Fruit fly (Drosophila melanogaster): ENCODE measurements around the gene CG6356.

CG6356 gene

DNA sequence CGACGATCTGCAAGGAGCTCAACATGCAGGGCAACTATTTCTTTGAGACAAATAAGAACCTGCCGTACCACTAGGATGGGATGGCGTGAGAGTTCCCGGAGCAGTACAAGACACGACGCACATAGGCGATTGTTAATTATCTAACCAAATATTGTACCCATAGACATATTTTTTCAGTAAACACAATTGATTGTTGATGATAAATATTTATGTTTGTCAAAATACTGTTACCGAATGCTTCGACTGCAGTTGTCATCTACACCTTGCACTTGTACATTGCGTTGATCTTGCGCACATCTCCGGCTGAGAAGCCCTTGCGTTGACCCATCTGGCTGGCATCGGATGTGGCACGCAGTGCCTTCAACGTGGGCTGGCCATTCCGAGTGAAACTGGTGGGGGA is 9.4 kb downstream of the CG6356 start:
- no peak for TF ChIP-seq noc (tag; optimal IDR thresholded peaks at IDR 0.05)

DNA sequence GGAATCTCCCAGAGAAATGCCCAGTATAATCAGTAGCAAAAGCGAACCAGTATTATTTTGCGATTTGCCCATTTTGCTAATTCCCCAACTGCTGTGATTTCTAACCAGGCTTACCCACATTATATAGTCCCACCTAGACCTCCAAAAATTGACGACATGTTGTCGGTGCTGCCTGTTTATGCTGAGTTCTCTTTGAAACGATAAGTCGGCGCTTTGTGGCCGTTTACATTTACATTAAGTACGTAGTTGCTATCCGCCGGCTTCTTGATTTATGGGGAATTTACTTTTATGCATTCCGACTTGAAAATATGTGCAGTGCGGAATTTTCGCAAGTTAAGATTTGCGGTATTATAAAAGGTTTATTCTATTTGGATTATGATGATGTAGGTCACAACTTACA is 10.5 kb downstream of the CG6356 start, which contains the start of gene CG5715:
Gene CG5715, minus strand, starts transcription at position 101 of the 400 bp plus-strand sequence.
- no peak for TF ChIP-seq noc (tag; optimal IDR thresholded peaks at IDR 0.05)

DNA sequence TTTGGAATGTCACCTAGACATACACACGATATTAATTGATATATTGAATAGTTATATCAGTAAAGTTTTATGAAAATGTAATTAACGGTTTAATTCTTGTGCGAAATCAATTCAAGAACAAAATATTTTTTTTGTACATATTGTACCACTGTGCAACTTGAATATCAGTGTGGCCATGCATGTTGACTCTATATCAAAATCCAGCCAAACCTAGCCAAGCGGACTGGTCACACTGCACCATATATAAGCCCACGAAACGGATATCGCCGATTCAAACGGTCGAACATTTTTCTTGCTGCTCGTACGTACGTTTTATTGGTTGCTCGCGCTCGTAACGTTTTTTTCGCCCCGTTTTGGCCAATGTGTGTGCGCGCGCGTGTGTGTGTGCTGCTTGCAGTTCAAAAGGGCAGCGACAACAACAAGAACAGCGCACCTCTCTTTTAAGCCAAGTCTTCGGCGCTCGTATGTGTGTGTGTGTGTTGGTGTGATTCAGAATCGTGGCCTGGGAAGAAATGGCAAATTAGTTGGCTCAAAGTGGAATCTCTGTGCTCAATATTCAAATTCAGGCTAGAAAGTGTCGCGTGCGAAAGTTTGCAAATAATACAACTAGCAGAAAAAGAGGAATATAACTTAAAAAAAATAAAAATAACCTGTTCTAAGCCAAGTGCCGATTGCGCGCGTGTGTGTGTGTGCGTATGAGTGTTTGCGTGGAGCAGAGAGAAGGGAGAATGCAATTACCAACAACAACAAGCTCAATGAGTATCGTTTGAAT is 11.2 kb downstream of the CG6356 start, which contains the start of gene crb:
Gene crb, plus strand, starts transcription at position 295 of the 772 bp plus-strand sequence.
- TF ChIP-seq noc (tag; optimal IDR thresholded peaks at IDR 0.05): no peak

DNA sequence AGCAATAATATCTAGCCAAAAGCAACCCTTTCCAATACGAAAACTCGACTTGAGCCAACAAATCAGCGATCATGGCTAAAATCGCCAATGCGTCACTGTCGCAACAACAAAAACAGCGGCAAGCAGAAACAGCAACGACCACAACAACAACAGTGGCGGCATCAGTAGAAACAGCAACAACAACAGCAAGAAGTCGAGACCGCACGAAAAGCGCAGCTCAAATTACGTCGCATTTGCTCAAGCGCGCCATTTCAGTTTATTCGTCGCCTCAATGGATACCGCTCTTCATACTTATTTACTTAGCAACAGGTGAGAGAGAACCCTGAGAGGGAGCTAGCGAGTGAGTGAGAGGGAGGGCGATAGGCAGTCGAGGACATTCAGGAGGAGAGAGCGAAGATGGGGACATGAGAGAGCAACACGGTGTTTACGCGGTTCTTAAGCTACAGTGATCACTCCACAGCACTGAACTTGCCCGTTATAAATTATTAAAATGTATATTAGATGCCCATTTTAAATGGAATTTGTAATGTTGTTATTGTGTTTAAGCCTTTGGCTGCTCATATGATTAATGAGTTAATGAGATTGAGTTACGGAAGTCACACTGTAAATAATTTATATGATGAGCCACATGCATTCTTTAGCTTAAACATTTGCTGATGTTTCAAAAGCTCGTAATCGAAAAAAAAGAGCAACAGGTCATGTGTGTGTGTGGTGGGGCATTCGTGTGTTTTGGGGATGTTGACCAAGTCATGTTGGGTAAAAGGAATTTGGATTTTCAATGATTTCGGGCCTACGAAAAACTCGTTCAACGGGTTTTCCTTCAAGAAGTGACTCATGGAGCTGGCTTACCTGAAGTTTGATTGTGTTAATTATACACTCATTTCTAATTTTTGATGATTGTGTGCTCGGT is 12.1 kb downstream of the CG6356 start:
- TF ChIP-seq noc (tag; optimal IDR thresholded peaks at IDR 0.05): peak; percentile 84

DNA sequence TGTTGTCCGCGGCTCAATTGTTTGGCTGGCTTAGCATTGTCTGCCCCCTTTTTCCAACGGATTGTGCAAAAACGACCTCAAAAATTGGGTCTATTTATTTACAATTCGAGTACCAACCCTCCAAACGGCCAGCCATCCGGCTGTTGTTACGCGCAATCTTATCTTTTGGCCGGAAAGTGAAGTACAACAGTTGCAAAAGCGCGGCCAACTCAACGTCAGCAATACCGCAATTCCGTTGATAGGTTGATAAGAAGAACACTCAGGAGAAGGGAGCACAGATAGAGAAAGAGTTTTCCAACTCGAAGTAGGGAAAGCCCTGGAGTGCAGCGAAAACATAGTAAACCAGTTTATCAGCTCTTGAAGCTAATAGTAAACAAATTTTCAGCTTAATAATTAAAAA is 13.2 kb downstream of the CG6356 start:
- TF ChIP-seq noc (tag; optimal IDR thresholded peaks at IDR 0.05): no peak

DNA sequence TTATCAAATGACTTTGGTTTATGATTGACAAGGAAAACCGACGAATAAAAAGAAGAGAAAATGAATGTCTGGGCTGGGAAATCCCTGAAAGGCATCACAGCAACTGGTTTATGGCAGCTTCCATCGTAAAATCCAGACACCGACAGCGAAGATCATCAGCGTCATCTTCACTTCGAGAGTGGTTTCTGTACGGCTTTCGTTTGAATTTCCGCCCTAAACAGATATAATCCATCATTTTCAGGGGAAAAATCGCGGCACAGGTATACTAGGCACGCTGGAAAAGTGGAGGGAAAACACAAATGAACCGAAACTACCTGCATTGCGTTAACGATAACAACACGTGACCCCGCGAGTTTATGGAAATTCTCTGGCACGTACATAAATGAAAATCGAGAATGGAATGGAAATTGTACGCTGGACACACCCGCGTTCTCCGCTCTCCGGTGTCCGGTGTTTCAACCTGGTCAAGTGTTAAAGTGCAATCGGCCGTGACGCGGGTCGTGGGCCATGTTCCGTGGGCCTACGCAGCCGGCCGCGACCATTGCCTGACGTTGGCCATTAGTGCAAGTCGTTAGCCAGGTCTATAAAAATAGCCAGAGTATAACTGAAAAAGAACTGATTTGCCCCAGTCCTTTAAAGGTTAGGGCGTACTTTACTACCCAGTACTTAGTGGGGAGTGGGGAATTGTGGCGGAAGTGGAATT is 13.8 kb downstream of the CG6356 start:
- TF ChIP-seq noc (tag; optimal IDR thresholded peaks at IDR 0.05): no peak

DNA sequence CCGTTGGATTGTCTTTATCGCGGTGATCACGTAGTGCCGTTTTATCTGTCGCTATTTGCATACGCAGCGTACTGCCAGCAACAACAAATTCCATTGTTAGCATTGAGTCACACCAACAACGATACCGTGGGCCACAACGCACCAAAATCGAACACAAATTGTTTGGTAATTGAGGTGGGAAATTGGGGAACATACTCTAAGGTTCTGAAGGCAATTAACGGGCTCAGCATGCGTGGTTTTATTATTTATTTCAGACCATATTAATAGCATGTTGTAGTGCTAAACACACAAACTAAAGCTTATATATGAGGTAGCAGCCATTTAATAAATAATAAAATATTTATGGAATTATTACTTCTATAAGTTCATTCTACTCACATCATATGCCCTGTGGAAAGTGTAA is 14.8 kb downstream of the CG6356 start:
- no peak for TF ChIP-seq noc (tag; optimal IDR thresholded peaks at IDR 0.05)

DNA sequence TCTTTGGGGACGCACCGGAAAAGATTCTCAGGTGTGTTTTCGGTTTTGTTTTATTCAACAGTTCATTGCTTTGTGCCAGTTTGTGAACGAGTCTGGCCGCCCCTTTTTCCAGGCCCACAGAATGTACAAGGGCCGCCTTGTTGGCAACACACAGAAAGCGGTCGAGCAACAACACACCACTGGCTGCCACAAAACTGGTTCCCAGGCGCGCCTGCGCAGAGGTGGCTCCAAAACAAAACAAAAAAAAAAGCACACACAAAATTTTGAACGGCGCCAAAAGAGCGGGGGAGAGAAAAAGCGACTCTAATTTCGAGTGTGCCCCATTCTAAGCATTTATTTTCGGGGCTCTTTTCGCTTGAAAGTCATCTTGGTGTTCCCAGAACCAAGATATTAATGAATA is 15.4 kb downstream of the CG6356 start:
- TF ChIP-seq noc (tag; optimal IDR thresholded peaks at IDR 0.05): no peak

DNA sequence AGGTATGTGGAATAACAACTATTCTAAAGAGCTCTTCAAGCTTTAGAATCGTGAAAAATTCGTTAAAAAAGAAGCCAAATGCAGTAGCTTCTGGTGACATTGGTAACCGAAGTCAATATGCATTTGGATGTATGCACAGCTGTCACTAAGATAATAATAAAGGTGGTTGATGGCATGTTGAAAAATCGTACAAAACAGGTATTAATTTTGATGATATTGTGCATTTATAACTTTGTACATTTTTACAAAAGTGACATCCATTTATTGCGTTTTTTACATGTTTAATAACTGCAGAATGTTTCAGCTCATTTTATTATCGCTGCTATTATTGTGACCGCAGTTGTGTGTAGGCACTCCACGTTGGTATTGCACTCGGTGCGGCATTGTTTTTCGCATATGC is 17.8 kb downstream of the CG6356 start:
- no peak for TF ChIP-seq noc (tag; optimal IDR thresholded peaks at IDR 0.05)

DNA sequence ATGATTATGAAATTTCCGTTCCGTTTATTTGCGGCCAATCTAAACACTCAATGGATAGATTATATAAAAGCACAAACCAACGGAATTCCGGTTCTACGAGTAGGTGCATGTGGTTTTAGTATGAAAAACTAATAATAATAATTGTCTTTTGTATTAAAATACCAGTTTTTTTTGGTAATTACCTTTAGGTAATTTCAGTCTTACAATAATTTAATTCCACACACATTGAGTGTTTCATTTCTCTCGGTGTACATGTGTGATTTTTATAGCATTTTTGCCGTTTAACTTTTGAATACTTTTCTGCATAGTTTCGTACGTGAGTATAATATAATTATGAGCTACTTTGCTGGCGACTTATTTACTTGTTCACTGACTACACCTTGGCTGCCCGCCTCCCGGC is 19.3 kb downstream of the CG6356 start:
- TF ChIP-seq noc (tag; optimal IDR thresholded peaks at IDR 0.05): peak; percentile 30

DNA sequence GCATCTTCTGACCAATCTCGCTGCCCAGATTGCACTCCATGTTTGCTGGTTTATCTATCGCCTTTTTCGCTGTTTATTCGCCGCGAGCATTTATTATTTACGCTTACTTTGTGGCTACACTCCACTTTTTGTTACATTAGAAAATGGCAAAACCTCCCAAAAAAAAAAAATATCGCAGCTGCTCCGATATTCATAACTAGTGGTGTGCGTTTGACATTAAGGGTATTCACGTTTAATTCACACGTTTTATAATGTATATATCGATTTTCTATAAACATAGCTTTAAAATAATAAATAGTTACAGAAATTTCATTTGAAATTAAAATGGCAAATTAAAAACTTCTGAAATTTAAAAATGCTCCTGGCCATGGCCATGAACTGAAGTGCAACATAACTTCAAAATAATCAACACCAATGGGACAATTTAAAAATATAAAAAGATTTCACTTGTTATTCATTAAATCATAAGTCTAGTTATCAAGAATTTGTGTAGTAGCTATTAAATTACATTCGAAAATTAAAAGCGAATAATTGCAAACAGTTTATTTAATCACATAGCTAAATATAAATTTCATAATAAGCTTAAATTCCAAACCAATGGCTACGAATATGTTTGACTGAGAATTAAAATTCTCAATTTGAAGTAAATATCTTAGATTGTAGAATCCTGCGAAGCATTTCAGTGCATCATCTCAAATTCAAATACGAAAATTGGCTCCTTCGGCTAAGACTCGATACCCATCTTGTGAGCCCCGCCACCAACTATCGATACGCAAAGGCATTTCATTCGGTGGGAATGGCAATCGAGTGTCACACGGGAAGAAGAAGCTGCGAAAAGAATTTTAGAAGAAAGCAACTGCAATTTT is 34.7 kb downstream of the CG6356 start, which contains the start of the genes Nab2 and BRWD3:
Gene Nab2, minus strand, starts transcription at position 203 of the 866 bp plus-strand sequence.
Gene BRWD3, plus strand, starts transcription at position 784 of the 866 bp plus-strand sequence.
- TF ChIP-seq noc (tag; optimal IDR thresholded peaks at IDR 0.05): no peak

DNA sequence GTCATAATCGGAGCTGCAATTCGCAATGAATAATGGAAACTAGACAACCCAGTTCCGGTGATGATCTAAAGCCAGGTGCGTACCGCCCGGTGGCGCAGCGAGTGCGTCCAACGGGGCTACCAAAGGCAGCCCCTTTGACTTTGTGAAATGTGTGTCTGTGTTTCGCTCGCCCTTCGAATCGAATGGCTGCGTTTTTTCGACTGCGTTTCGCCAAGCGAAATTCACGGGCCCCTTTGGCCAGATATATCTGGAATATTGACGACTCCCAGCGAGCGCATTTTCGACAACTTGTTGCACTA is 35.3 kb downstream of the CG6356 start:
- TF ChIP-seq noc (tag; optimal IDR thresholded peaks at IDR 0.05): no peak

DNA sequence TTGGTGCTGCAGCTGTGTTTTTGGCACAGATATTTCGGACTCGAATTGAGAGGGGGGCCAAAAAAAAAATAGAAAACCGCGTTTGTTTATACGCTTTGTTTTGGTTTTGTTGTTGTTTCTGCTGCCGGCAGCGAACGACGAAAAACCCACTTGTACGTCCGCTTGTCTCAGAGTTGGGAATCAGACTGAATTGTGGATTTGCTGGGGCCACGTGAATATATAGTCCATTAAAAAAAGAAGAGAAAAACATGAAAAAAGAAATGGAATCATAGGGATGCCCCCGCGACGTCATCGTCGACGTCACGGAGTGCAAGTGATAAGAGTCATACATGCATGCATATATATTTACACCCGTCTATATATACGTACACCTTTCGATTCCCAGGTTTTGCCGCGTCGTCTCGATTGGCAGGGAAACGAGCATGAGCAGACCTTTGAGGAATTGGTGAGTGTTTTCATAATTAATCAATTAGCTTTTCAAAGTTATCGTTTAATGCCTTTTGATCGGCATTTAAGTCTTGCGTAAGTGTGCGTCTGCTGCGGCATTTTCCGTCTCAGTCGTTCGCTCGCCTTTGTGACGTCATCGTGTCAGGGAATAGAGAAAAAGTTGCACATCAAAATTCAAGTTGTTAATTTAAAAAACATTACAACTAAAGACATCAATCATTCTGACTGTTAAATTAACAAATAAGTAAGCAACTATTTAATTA is 36.0 kb downstream of the CG6356 start:
- no peak for TF ChIP-seq noc (tag; optimal IDR thresholded peaks at IDR 0.05)

DNA sequence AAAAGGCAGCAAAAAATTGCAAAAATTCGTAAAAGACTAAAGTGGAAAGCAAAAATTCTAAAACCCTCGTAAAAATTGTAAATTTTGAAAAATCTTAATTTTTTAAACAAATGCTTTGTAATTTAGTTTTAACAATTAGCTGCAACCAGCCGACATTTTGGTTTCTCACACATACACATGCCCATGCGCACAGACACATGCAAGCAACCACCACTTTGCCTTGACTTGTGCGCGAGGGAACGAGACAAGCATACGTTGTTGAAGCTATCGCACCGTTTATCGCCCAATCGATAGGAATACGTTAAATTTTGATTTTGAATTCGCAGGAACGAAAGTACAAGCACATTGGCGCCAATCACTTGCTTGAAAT is 36.6 kb downstream of the CG6356 start:
- TF ChIP-seq noc (tag; optimal IDR thresholded peaks at IDR 0.05): no peak

Data from whole organism, larva.